Worm (Caenorhabditis elegans) whole organism, midembryonic: ENCODE results near the gene emre-1.

Experiments
- T22C8.4 ChIP-seq: fragments of 200-800 bp; sonication (Bioruptor generic); IDR thresholded peaks from 2 replicates; pipeline ENCODE4 v1.3.6; 2022; ENCODE audit warnings: missing genetic modification characterization, missing compliant biosample characterization
- cog-1 ChIP-seq: sonication (generic microtip); optimal IDR thresholded peaks from 2 replicates; lab custom pipeline; 2016; ENCODE audit warnings: missing genetic modification characterization, missing compliant biosample characterization
- flt-1 ChIP-seq: fragments of 200-800 bp; sonication (Bioruptor generic); IDR thresholded peaks from 2 replicates; pipeline ENCODE4 v1.3.6; 2022; ENCODE audit warnings: missing genetic modification characterization, missing compliant biosample characterization
- klf-2 ChIP-seq: fragments of 200-800 bp; sonication (Bioruptor generic); conservative IDR thresholded peaks from 2 replicates; pipeline ENCODE4 v1.3.6; 2022; ENCODE audit warnings: missing genetic modification reagents, missing genetic modification characterization, missing compliant biosample characterization
- med-1 ChIP-seq: sonication (generic microtip); optimal IDR thresholded peaks from 2 replicates; lab custom pipeline; 2017; ENCODE audit warnings: missing genetic modification characterization, mild to moderate bottlenecking, missing compliant biosample characterization, antibody characterized with exemption, missing genetic modification reagents; ENCODE audit not compliant: insufficient read depth
- ref-1 ChIP-seq: fragments of 200-800 bp; sonication (Bioruptor generic); conservative IDR thresholded peaks from 2 replicates; pipeline ENCODE4 v1.3.6; 2022; ENCODE audit warnings: missing genetic modification reagents, missing genetic modification characterization, missing compliant biosample characterization
- tab-1 ChIP-seq: fragments of 200-800 bp; sonication (Bioruptor generic); IDR thresholded peaks from 2 replicates; pipeline ENCODE4 v1.3.6; 2022; ENCODE audit warnings: missing genetic modification characterization, missing compliant biosample characterization
- ztf-23 ChIP-seq: fragments of 200-800 bp; sonication (Bioruptor generic); IDR thresholded peaks from 2 replicates; pipeline ENCODE4 v1.3.6; 2022; ENCODE audit warnings: missing genetic modification reagents, missing genetic modification characterization, missing compliant biosample characterization
- ztf-29 ChIP-seq: fragments of 200-800 bp; sonication (Bioruptor generic); IDR thresholded peaks from 2 replicates; pipeline ENCODE4 v1.3.6; 2022; ENCODE audit warnings: missing genetic modification reagents, missing genetic modification characterization, missing compliant biosample characterization

DNA sequence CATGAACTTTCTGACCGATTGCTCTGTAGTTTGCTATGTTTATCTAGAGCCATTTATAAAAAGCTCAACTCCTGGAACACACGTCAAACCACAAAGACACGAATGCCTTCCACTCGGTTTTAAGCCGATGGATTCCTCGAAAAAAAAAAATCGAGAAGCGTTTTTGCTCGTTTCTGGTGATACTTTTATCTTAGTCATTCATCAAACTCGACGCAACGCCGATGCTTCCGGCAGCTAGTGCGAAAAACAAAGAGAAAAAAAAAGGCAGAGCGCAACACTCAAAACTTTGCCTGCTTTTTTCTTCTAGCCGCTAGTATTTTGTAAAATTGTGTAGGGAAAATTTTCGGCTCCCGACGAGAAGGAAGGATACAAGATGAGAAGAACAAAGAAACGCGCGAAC lies 48.1 kb downstream of the emre-1 start:
- TF ChIP-seq klf-2, result no peak
- TF ChIP-seq ztf-23 (GFP tag; lab: Robert Waterston, UW), result no peak
- no peak for TF ChIP-seq cog-1
- no peak for TF ChIP-seq tab-1 (GFP tag; lab: Robert Waterston, UW)
- no peak for TF ChIP-seq med-1 (GFP tag; lab: Kevin White, UChicago)
- TF ChIP-seq flt-1 (GFP tag; lab: Robert Waterston, UW), result no peak
- no peak for TF ChIP-seq ref-1
- TF ChIP-seq T22C8.4, result no peak
- TF ChIP-seq ztf-29, result no peak
